Worm (Caenorhabditis elegans): ENCODE results near the gene M01F1.4.

The M01F1.4 gene

DNA sequence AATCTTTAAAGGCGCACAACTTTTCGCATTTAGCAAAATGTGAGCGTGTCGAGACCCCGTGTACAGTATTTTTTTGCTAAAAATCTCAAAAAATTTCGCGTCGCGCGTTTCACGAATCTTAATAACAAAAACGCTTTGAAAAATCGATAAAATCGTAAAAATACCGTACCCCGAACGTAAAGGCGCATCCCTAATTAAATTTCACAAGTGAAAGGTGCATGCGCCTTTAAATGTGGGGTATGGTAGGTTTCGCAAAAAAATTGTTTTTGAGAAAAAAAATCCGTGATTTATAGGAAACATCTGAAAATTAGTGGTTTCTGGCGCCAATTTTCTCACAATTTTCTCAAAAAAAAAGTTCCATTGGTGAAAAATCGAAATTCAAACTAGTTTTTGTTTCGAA, 24.4 kb upstream of the M01F1.4 start:
- TF ChIP-seq lin-38 (GFP tag; IDR thresholded peaks at IDR 0.05) (peak; percentile 23; the same call in 1 of the 2 replicates), nhr-28 (tag; optimal IDR thresholded peaks at IDR 0.05) (no peak)

DNA sequence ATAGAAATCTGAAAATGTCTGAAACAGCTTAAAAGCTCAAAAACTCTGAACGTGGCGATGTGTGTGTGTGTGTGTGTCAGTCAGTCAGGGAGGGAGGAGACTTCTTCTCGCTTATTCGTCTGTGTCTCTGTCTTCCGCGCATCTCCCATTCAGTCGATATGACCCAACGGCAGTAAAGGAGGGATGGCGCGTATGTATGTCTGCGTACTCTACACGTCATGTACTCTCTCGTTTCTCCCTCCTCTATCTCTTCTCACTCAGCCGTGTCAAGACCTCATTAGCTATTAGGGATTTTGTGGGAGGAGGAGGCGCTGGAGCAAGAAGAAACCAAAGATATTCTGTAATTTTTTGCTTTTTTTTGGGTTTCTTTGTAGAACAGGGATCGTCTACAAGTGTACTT, 22.2 kb upstream of the M01F1.4 start:
- TF ChIP-seq unc-62 (GFP tag; optimal IDR thresholded peaks at IDR 0.05 in 1 of 2) (peak in 1 of 2 experiments; percentile 63), unc-62 (tag; optimal IDR thresholded peaks at IDR 0.05) (no peak), ztf-11 (tag; optimal IDR thresholded peaks at IDR 0.05) (no peak), jun-1 (tag; optimal IDR thresholded peaks at IDR 0.05) (no peak), attf-4 (tag; optimal IDR thresholded peaks at IDR 0.05) (no peak), rbr-2 (tag; optimal IDR thresholded peaks at IDR 0.05) (peak; percentile 71), nhr-76 (tag; optimal IDR thresholded peaks at IDR 0.05) (no peak), nhr-48 (tag; optimal IDR thresholded peaks at IDR 0.05) (no peak), lin-38 (GFP tag; IDR thresholded peaks at IDR 0.05) (peak; percentile 32), dve-1 (tag; optimal IDR thresholded peaks at IDR 0.05; ENCODE audit: insufficient read depth) (peak; percentile 25), ces-1 (GFP tag; optimal IDR thresholded peaks at IDR 0.05) (no peak), F37D6.2 (tag; optimal IDR thresholded peaks at IDR 0.05) (peak; percentile 15), saeg-2 (GFP tag; IDR thresholded peaks at IDR 0.05) (no peak), ZK337.2 (GFP tag; IDR thresholded peaks at IDR 0.05) (no peak), lin-15B (tag; optimal IDR thresholded peaks at IDR 0.05) (no peak), tag-97 (GFP tag; IDR thresholded peaks at IDR 0.05) (no peak), madf-9 (GFP tag; conservative IDR thresholded peaks at IDR 0.05) (0 out of 2 replicates have a peak, but pooled peaks have one; percentile 12), spr-3 (GFP tag; optimal IDR thresholded peaks at IDR 0.05) (no peak), nhr-111 (GFP tag; optimal IDR thresholded peaks at IDR 0.05) (no peak), nhr-237 (tag; optimal IDR thresholded peaks at IDR 0.05) (no peak), Y75B8A.6 (GFP tag; IDR thresholded peaks at IDR 0.05) (no peak), egl-43 (GFP tag; IDR thresholded peaks at IDR 0.05) (no peak), cey-2 (tag; optimal IDR thresholded peaks at IDR 0.05; ENCODE audit: borderline replicate concordance, insufficient read depth) (no peak), zip-11 (GFP tag; IDR thresholded peaks at IDR 0.05) (no peak), F49E8.2 (tag; optimal IDR thresholded peaks at IDR 0.05; ENCODE audit: borderline replicate concordance) (no peak), lin-1 (GFP tag; IDR thresholded peaks at IDR 0.05) (no peak), ztf-7 (tag; optimal IDR thresholded peaks at IDR 0.05) (no peak), nhr-11 (tag; optimal IDR thresholded peaks at IDR 0.05) (no peak), aha-1 (tag) (peak; percentile 65), F44E2.7 (GFP tag; IDR thresholded peaks at IDR 0.05) (no peak), duxl-1 (tag; optimal IDR thresholded peaks at IDR 0.05; ENCODE audit: poor library complexity) (no peak), nhr-41 (GFP tag; IDR thresholded peaks at IDR 0.05) (no peak), daf-16 (GFP tag; optimal IDR thresholded peaks at IDR 0.05) (no peak), daf-16 (tag; optimal IDR thresholded peaks at IDR 0.05) (peak; percentile 17), hmg-1.1 (GFP tag; IDR thresholded peaks at IDR 0.05) (peak; percentile 75), gei-8 (GFP tag; optimal IDR thresholded peaks at IDR 0.05) (no peak), nhr-102 (tag; optimal IDR thresholded peaks at IDR 0.05) (no peak), nhr-28 (tag; optimal IDR thresholded peaks at IDR 0.05) (peak; percentile 53), fos-1 (tag; optimal IDR thresholded peaks at IDR 0.05) (no peak), zfp-2 (tag; optimal IDR thresholded peaks at IDR 0.05) (no peak), D1046.2 (GFP tag; IDR thresholded peaks at IDR 0.05) (no peak), zag-1 (tag; optimal IDR thresholded peaks at IDR 0.05) (no peak), aly-2 (tag; optimal IDR thresholded peaks at IDR 0.05) (no peak), mdt-29 (GFP tag; IDR thresholded peaks at IDR 0.05) (no peak), ceh-28 (tag; optimal IDR thresholded peaks at IDR 0.05) (peak; percentile 36), dmd-9 (GFP tag; IDR thresholded peaks at IDR 0.05) (no peak), zip-2 (tag; optimal IDR thresholded peaks at IDR 0.05) (no peak), lir-3 (tag; optimal IDR thresholded peaks at IDR 0.05) (no peak), Y105C5A.15 (GFP tag; IDR thresholded peaks at IDR 0.05) (no peak), F26F4.8 (GFP tag; conservative IDR thresholded peaks at IDR 0.05) (no peak), php-3 (GFP tag; IDR thresholded peaks at IDR 0.05) (no peak)
